Fruit fly (Drosophila melanogaster): ENCODE data around the gene CG43851.

- no peak for TF ChIP-seq bab1 (GFP tag; optimal IDR thresholded peaks at IDR 0.05)
- no peak for TF ChIP-seq CG12768 (GFP tag; optimal IDR thresholded peaks at IDR 0.05)
- TF ChIP-seq ovo (GFP tag; optimal IDR thresholded peaks at IDR 0.05) = no peak
- no peak for TF ChIP-seq tj (GFP tag; optimal IDR thresholded peaks at IDR 0.05)
- no peak for TF ChIP-seq CG7045 (GFP tag; optimal IDR thresholded peaks at IDR 0.05)
- TF ChIP-seq CG7101 (tag; optimal IDR thresholded peaks at IDR 0.05) = no peak
- no peak for TF ChIP-seq Mnt (GFP tag; optimal IDR thresholded peaks at IDR 0.05)
- no peak for TF ChIP-seq Clk (GFP tag; optimal IDR thresholded peaks at IDR 0.05)
- no peak for TF ChIP-seq Crg-1 (GFP tag; optimal IDR thresholded peaks at IDR 0.05)
Observed at dm6 chr2L:2677553-2677952, 29.9 kb downstream of the CG43851 start, which contains the start of gene Tmtc1.

All from whole organism, adult.